Worm (Caenorhabditis elegans): Measurements from ENCODE around the gene unc-36.

- TF ChIP-seq dao-5 (tag; optimal IDR thresholded peaks at IDR 0.05) (no peak), W03F9.2 (tag; optimal IDR thresholded peaks at IDR 0.05) (no peak), him-1 (tag; optimal IDR thresholded peaks at IDR 0.05) (no peak)
These were observed 43.0 kb upstream of the unc-36 start, which contains the start of the genes pbs-6 and cids-1 for ce11 chrIII:8244052-8244451.

All from whole organism, L4/young adult.